Worm (Caenorhabditis elegans): ENCODE measurements around the gene T25B2.4.

The T25B2.4 gene

ce11 chrX:6177944-6178566 lies at the start of gene T25B2.4, which contains the start of gene T13C5.3:
Gene T25B2.4 (plus strand): TSS chrX:6178244.
Gene T13C5.3 (plus strand): TSS chrX:6178516.
- TF ChIP-seq C38D4.7 (GFP tag; optimal IDR thresholded peaks at IDR 0.05): no peak
- no peak for TF ChIP-seq gmeb-2 (tag; optimal IDR thresholded peaks at IDR 0.05)
- TF ChIP-seq elt-4 (tag; optimal IDR thresholded peaks at IDR 0.05): no peak
- no peak for TF ChIP-seq nhr-232 (tag; optimal IDR thresholded peaks at IDR 0.05)
- no peak for TF ChIP-seq hlh-6 (tag; optimal IDR thresholded peaks at IDR 0.05)
- no peak for TF ChIP-seq F13H6.1 (tag; optimal IDR thresholded peaks at IDR 0.05)
- TF ChIP-seq eyg-1 (tag; optimal IDR thresholded peaks at IDR 0.05): no peak
- no peak for TF ChIP-seq madf-2 (tag; optimal IDR thresholded peaks at IDR 0.05)
- TF ChIP-seq pat-9 (tag; optimal IDR thresholded peaks at IDR 0.05): no peak
- TF ChIP-seq sox-2 (GFP tag; IDR thresholded peaks at IDR 0.05): no peak
- TF ChIP-seq pag-3 (tag; optimal IDR thresholded peaks at IDR 0.05; ENCODE audit: borderline replicate concordance): no peak
- TF ChIP-seq lim-6 (tag; optimal IDR thresholded peaks at IDR 0.05): no peak
- TF ChIP-seq tbx-2 (tag; optimal IDR thresholded peaks at IDR 0.05): no peak
- no peak for TF ChIP-seq npax-4 (tag; optimal IDR thresholded peaks at IDR 0.05)
- TF ChIP-seq nfya-1 (tag; optimal IDR thresholded peaks at IDR 0.05): no peak

- no peak for TF ChIP-seq dmd-4 (tag; optimal IDR thresholded peaks at IDR 0.05; ENCODE audit: borderline replicate concordance)
- TF ChIP-seq pros-1 (tag; optimal IDR thresholded peaks at IDR 0.05): no peak
- TF ChIP-seq ceh-19 (GFP tag; optimal IDR thresholded peaks at IDR 0.05): no peak
- TF ChIP-seq ceh-48 (tag; optimal IDR thresholded peaks at IDR 0.05): no peak
- TF ChIP-seq K02D7.2 (tag; optimal IDR thresholded peaks at IDR 0.05): no peak
- no peak for TF ChIP-seq K09A11.1 (tag; optimal IDR thresholded peaks at IDR 0.05; ENCODE audit: insufficient read depth)
- TF ChIP-seq pha-2 (tag; optimal IDR thresholded peaks at IDR 0.05): no peak
- TF ChIP-seq ceh-9 (tag; optimal IDR thresholded peaks at IDR 0.05): no peak
- TF ChIP-seq lim-6 (tag; optimal IDR thresholded peaks at IDR 0.05): no peak
- no peak for TF ChIP-seq unc-86 (tag; optimal IDR thresholded peaks at IDR 0.05)
- TF ChIP-seq syd-9 (tag; optimal IDR thresholded peaks at IDR 0.05): no peak
- TF ChIP-seq unc-42 (tag; optimal IDR thresholded peaks at IDR 0.05): no peak
- TF ChIP-seq hlh-30 (tag; optimal IDR thresholded peaks at IDR 0.05; ENCODE audit: insufficient read depth): no peak
Measured at ce11 chrX:6128773-6129172, 49.3 kb upstream of the T25B2.4 start.

ce11 chrX:6129277-6129676 lies 48.8 kb upstream of the T25B2.4 start:
- TF ChIP-seq nhr-232 (tag; optimal IDR thresholded peaks at IDR 0.05): no peak
- TF ChIP-seq ama-1 (optimal IDR thresholded peaks at IDR 0.05): no peak
- TF ChIP-seq ceh-6 (GFP tag; optimal IDR thresholded peaks at IDR 0.05): no peak
- TF ChIP-seq ceh-24 (tag; optimal IDR thresholded peaks at IDR 0.05): no peak
- TF ChIP-seq ceh-48 (tag; optimal IDR thresholded peaks at IDR 0.05): no peak
- no peak for TF ChIP-seq T23F11.4 (GFP tag; optimal IDR thresholded peaks at IDR 0.05)
- no peak for TF ChIP-seq pat-9 (tag; optimal IDR thresholded peaks at IDR 0.05)
- TF ChIP-seq hlh-30 (tag; optimal IDR thresholded peaks at IDR 0.05; ENCODE audit: insufficient read depth): no peak
- no peak for TF ChIP-seq hlh-13 (GFP tag; optimal IDR thresholded peaks at IDR 0.05)
- no peak for TF ChIP-seq unc-55 (GFP tag; optimal IDR thresholded peaks at IDR 0.05)
- no peak for TF ChIP-seq ceh-34 (tag; optimal IDR thresholded peaks at IDR 0.05)
- no peak for TF ChIP-seq pqm-1 (tag; optimal IDR thresholded peaks at IDR 0.05)
- no peak for TF ChIP-seq nfya-1 (tag; optimal IDR thresholded peaks at IDR 0.05)
- TF ChIP-seq tbx-7 (tag; optimal IDR thresholded peaks at IDR 0.05): no peak
- no peak for TF ChIP-seq hlh-6 (tag; optimal IDR thresholded peaks at IDR 0.05)
- TF ChIP-seq syd-9 (tag; optimal IDR thresholded peaks at IDR 0.05): no peak
- TF ChIP-seq dmd-4 (tag; optimal IDR thresholded peaks at IDR 0.05; ENCODE audit: borderline replicate concordance): no peak
- TF ChIP-seq ztf-16 (tag; optimal IDR thresholded peaks at IDR 0.05): no peak
- TF ChIP-seq unc-42 (tag; optimal IDR thresholded peaks at IDR 0.05): no peak
